Worm (Caenorhabditis elegans): ENCODE measurements around the gene fbxb-24.

- no peak for TF ChIP-seq tab-1 (GFP tag; IDR thresholded peaks at IDR 0.05)
- TF ChIP-seq klf-2 (GFP tag; conservative IDR thresholded peaks at IDR 0.05), result no peak
- TF ChIP-seq ztf-23 (GFP tag; IDR thresholded peaks at IDR 0.05), result no peak
Observed at ce11 chrIII:11942664-11943063, 33.9 kb downstream of the fbxb-24 start.
